Worm (Caenorhabditis elegans) whole organism, late embryonic: ENCODE results near the gene fip-2.

Experiments
- C08G9.2 ChIP-seq: sonication (generic microtip); optimal IDR thresholded peaks from 2 replicates; lab custom pipeline; 2016; ENCODE audit warnings: mild to moderate bottlenecking, missing genetic modification characterization, moderate library complexity, missing compliant biosample characterization
- C38D4.7 ChIP-seq: fragments of 200-800 bp; sonication (Bioruptor generic); optimal IDR thresholded peaks from 2 replicates; lab custom pipeline; 2018; ENCODE audit warnings: mild to moderate bottlenecking, missing genetic modification characterization, moderate library complexity, missing compliant biosample characterization
- K02D7.2 ChIP-seq: sonication (generic microtip); optimal IDR thresholded peaks from 2 replicates; lab custom pipeline; 2017; ENCODE audit warnings: mild to moderate bottlenecking, missing genetic modification characterization, missing compliant biosample characterization
- K09A11.1 ChIP-seq: sonication (generic microtip); optimal IDR thresholded peaks from 2 replicates; lab custom pipeline; 2017; ENCODE audit warnings: antibody characterized with exemption, mild to moderate bottlenecking, missing genetic modification characterization, missing compliant biosample characterization; ENCODE audit not compliant: insufficient read depth
- T23F11.4 ChIP-seq: fragments of 200-800 bp; sonication (Bioruptor generic); optimal IDR thresholded peaks from 2 replicates; lab custom pipeline; 2018; ENCODE audit warnings: mild to moderate bottlenecking, missing genetic modification characterization, missing compliant biosample characterization
- Y22D7AL.16 ChIP-seq: sonication (generic microtip); optimal IDR thresholded peaks from 2 replicates; lab custom pipeline; 2016; ENCODE audit warnings: missing genetic modification characterization, missing compliant biosample characterization
- ahr-1 ChIP-seq: sonication (generic microtip); optimal IDR thresholded peaks from 2 replicates; lab custom pipeline; 2016; ENCODE audit warnings: missing genetic modification characterization, missing compliant biosample characterization
- ama-1 ChIP-seq: fragments of 150-350 bp; optimal IDR thresholded peaks from 2 replicates; lab custom pipeline; 2014
- ceh-18 ChIP-seq: sonication (generic microtip); optimal IDR thresholded peaks from 2 replicates; lab custom pipeline; 2016; ENCODE audit warnings: missing genetic modification characterization, missing compliant biosample characterization
- ceh-19 ChIP-seq: fragments of 200-800 bp; sonication (Bioruptor generic); optimal IDR thresholded peaks from 2 replicates; lab custom pipeline; 2018; ENCODE audit warnings: mild to moderate bottlenecking, missing genetic modification characterization, missing compliant biosample characterization
- ceh-22 ChIP-seq: sonication (generic microtip); optimal IDR thresholded peaks from 2 replicates; lab custom pipeline; 2017; ENCODE audit warnings: missing biosample characterization, missing genetic modification characterization
- ceh-30 ChIP-seq: fragments of 150-350 bp; optimal IDR thresholded peaks from 2 replicates; lab custom pipeline; 2014; ENCODE audit warnings: missing biosample characterization, missing genetic modification characterization
- ceh-31 ChIP-seq: sonication (generic microtip); optimal IDR thresholded peaks from 2 replicates; lab custom pipeline; 2016; ENCODE audit warnings: missing genetic modification characterization, missing compliant biosample characterization
- ceh-34 ChIP-seq: sonication (generic microtip); optimal IDR thresholded peaks from 2 replicates; lab custom pipeline; 2016; ENCODE audit warnings: mild to moderate bottlenecking, missing genetic modification characterization, missing compliant biosample characterization
- ceh-45 ChIP-seq: fragments of 200-800 bp; sonication (Bioruptor generic); IDR thresholded peaks from 2 replicates; pipeline ENCODE4 v1.3.6; 2022; ENCODE audit warnings: missing genetic modification reagents, missing genetic modification characterization, missing compliant biosample characterization
- dve-1 ChIP-seq: sonication (generic microtip); optimal IDR thresholded peaks from 2 replicates; lab custom pipeline; 2017; ENCODE audit warnings: antibody characterized with exemption, mild to moderate bottlenecking, missing genetic modification characterization, missing compliant biosample characterization
- elt-2 ChIP-seq: sonication (generic microtip); optimal IDR thresholded peaks from 2 replicates; lab custom pipeline; 2016; ENCODE audit warnings: missing genetic modification reagents, missing genetic modification characterization, missing compliant biosample characterization
- ets-4 ChIP-seq: sonication (generic microtip); optimal IDR thresholded peaks from 2 replicates; lab custom pipeline; 2016; ENCODE audit warnings: missing genetic modification characterization, missing compliant biosample characterization
- fkh-10 ChIP-seq: fragments of 150-350 bp; optimal IDR thresholded peaks from 2 replicates; lab custom pipeline; 2014; ENCODE audit warnings: missing biosample characterization, missing genetic modification reagents, missing genetic modification characterization
- fkh-6 ChIP-seq: sonication (generic microtip); optimal IDR thresholded peaks from 2 replicates; lab custom pipeline; 2016; ENCODE audit warnings: missing genetic modification characterization, missing compliant biosample characterization
- gmeb-2 ChIP-seq: sonication (generic microtip); optimal IDR thresholded peaks from 2 replicates; lab custom pipeline; 2016; ENCODE audit warnings: missing genetic modification characterization, inconsistent platforms, missing compliant biosample characterization
- hlh-13 ChIP-seq: fragments of 200-800 bp; sonication (Bioruptor generic); optimal IDR thresholded peaks from 2 replicates; lab custom pipeline; 2018; ENCODE audit warnings: mild to moderate bottlenecking, missing genetic modification characterization, missing compliant biosample characterization
- hlh-8 ChIP-seq: sonication (generic microtip); optimal IDR thresholded peaks from 2 replicates; lab custom pipeline; 2016; ENCODE audit warnings: missing genotype, missing genetic modification characterization, missing compliant biosample characterization
- lim-6 ChIP-seq: sonication (generic microtip); optimal IDR thresholded peaks from 2 replicates; lab custom pipeline; 2016; ENCODE audit warnings: missing genetic modification characterization, missing compliant biosample characterization
- nhr-11 ChIP-seq: fragments of 150-350 bp; optimal IDR thresholded peaks from 2 replicates; lab custom pipeline; 2014; ENCODE audit warnings: missing biosample characterization, missing genetic modification characterization
- npax-4 ChIP-seq: sonication (generic microtip); optimal IDR thresholded peaks from 2 replicates; lab custom pipeline; 2016; ENCODE audit warnings: missing genetic modification characterization, missing compliant biosample characterization
- odd-2 ChIP-seq: sonication (generic microtip); optimal IDR thresholded peaks from 2 replicates; lab custom pipeline; 2017; ENCODE audit warnings: antibody characterized with exemption, mild to moderate bottlenecking, missing genetic modification characterization, missing compliant biosample characterization
- pha-2 ChIP-seq: sonication (generic microtip); optimal IDR thresholded peaks from 2 replicates; lab custom pipeline; 2017; ENCODE audit warnings: mild to moderate bottlenecking, missing genetic modification characterization, missing compliant biosample characterization
- pros-1 ChIP-seq: fragments of 150-350 bp; optimal IDR thresholded peaks from 2 replicates; lab custom pipeline; 2014; ENCODE audit warnings: missing biosample characterization, missing genetic modification reagents, missing genetic modification characterization
- sox-2 ChIP-seq: fragments of 200-800 bp; sonication (Bioruptor generic); IDR thresholded peaks from 2 replicates; pipeline ENCODE4 v1.3.6; 2022; ENCODE audit warnings: missing genetic modification reagents, missing genetic modification characterization, missing compliant biosample characterization
- syd-9 ChIP-seq: sonication (generic microtip); optimal IDR thresholded peaks from 2 replicates; lab custom pipeline; 2016; ENCODE audit warnings: mild to moderate bottlenecking, missing genetic modification characterization, moderate library complexity, missing compliant biosample characterization
- tbx-2 ChIP-seq: sonication (generic microtip); optimal IDR thresholded peaks from 2 replicates; lab custom pipeline; 2016; ENCODE audit warnings: missing genetic modification characterization, missing compliant biosample characterization
- ttx-3 ChIP-seq: sonication (generic microtip); optimal IDR thresholded peaks from 2 replicates; lab custom pipeline; 2016; ENCODE audit warnings: missing genetic modification reagents, missing genetic modification characterization, missing compliant biosample characterization
- unc-3 ChIP-seq, 2 experiments: fragments of 200-800 bp in 1 of 2; sonication (Bioruptor generic) in 1 of 2; sonication (generic microtip) in 1 of 2; conservative IDR thresholded peaks in 1 of 2; optimal IDR thresholded peaks in 1 of 2; 2 replicates each; pipeline versions ENCODE4 v1.3.6 to Lab custom; 2016 to 2022; ENCODE audit warnings: missing compliant biosample characterization in 2 of 2, missing genetic modification characterization in 2 of 2, missing genetic modification reagents in 1 of 2
- unc-42 ChIP-seq: sonication (generic microtip); optimal IDR thresholded peaks from 2 replicates; lab custom pipeline; 2016; ENCODE audit warnings: missing genotype, missing genetic modification characterization, missing compliant biosample characterization
- ztf-16 ChIP-seq: sonication (generic microtip); optimal IDR thresholded peaks from 2 replicates; lab custom pipeline; 2017; ENCODE audit warnings: missing genetic modification characterization, missing compliant biosample characterization

Gene fip-2

ce11 chrV:9058627-9059026 is 9.2 kb upstream of the fip-2 start, which contains the start of gene C25E10.11:
TSS of gene C25E10.11 (minus strand) at chrV:9058727.
- TF ChIP-seq syd-9 (tag; lab: Kevin White, UChicago) (no peak), K09A11.1 (tag; lab: Kevin White, UChicago) (no peak), sox-2 (GFP tag; lab: Robert Waterston, UW) (no peak), ceh-30 (tag; lab: Kevin White, UChicago) (no peak), tbx-2 (tag; lab: Kevin White, UChicago) (no peak), ceh-34 (no peak)

DNA sequence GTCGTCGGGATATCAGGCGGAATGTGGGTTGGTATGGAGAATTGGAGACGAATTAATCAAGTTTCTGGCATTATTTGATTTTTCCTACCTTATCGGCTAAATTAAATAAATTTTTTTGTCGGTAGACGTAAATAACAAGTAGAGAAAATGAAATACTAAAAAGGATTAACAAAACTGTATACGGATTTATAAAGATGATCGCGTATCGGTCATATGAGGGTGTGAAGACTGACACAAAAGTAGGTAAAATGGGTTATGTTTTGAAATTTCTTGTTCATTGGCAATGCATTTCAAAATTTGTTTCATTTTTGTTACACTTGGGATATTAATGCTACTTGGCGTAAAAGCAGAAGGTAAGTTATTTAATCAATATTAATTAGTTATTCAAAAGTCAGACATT is 8.3 kb upstream of the fip-2 start, which contains the start of the genes C25E10.16 and C25E10.13:
C25E10.16 (minus strand) TSS at position 101 of the 400 bp plus-strand sequence.
C25E10.13 (plus strand) TSS at position 256 of the 400 bp plus-strand sequence.
- no peak for TF ChIP-seq dve-1
- TF ChIP-seq ceh-34, result no peak
- no peak for TF ChIP-seq Y22D7AL.16 (tag; lab: Kevin White, UChicago)

- TF ChIP-seq elt-2 (no peak), pros-1 (no peak), ama-1 (lab: Kevin White, UChicago) (no peak), unc-42 (tag; lab: Kevin White, UChicago) (no peak), nhr-11 (tag; lab: Kevin White, UChicago) (no peak), hlh-8 (tag; lab: Kevin White, UChicago) (no peak), ceh-22 (no peak), K09A11.1 (tag; lab: Kevin White, UChicago) (no peak)
These were observed 5.4 kb upstream of the fip-2 start, which contains the start of gene C25E10.12 for ce11 chrV:9062341-9062740. TSS of gene C25E10.12 (minus strand) at chrV:9062441.

DNA sequence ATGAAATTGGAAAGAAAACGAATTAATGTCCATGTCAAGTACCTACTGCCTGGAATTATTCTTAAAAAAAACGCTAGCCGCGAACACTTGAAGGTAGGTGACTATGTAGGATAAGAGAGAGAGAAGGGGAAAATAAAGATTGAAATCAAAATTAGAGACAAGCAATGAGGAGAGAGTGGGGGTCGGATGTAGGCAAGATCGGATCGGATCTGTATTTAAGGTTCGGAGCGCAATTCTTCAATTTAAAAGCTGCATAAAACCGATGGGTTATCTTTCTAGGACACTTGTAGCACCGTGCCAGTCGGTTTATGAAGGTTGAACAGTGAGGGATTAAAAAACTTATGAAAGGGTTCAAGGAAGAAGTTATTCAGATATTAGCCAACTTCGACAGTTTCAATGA is 4.6 kb upstream of the fip-2 start:
- TF ChIP-seq ceh-19 (GFP tag; lab: Kevin White, UChicago) (no peak), ceh-18 (tag; lab: Kevin White, UChicago) (no peak), fkh-10 (GFP tag; lab: Kevin White, UChicago) (no peak), sox-2 (GFP tag; lab: Robert Waterston, UW) (no peak), lim-6 (tag; lab: Kevin White, UChicago) (no peak), C08G9.2 (no peak), hlh-13 (GFP tag; lab: Kevin White, UChicago) (no peak), ztf-16 (tag; lab: Kevin White, UChicago) (no peak), ceh-45 (GFP tag; lab: Robert Waterston, UW) (no peak), npax-4 (tag; lab: Kevin White, UChicago) (no peak), unc-3 (GFP tag; conservative IDR thresholded peaks at IDR 0.05; lab: Robert Waterston, UW) (no peak), unc-3 (tag; optimal IDR thresholded peaks at IDR 0.05; lab: Kevin White, UChicago) (no peak), K02D7.2 (tag; lab: Kevin White, UChicago) (no peak), gmeb-2 (tag; lab: Kevin White, UChicago) (no peak), unc-42 (tag; lab: Kevin White, UChicago) (no peak), ets-4 (tag; lab: Kevin White, UChicago) (no peak), odd-2 (tag; lab: Kevin White, UChicago) (no peak), ahr-1 (tag; lab: Kevin White, UChicago) (no peak), pros-1 (no peak)

ce11 chrV:9065001-9065400 is 2.8 kb upstream of the fip-2 start:
- TF ChIP-seq C38D4.7 (GFP tag; lab: Kevin White, UChicago) (no peak), pros-1 (no peak), ttx-3 (tag; lab: Kevin White, UChicago) (no peak), fkh-6 (tag; lab: Kevin White, UChicago) (no peak), nhr-11 (tag; lab: Kevin White, UChicago) (no peak), ama-1 (lab: Kevin White, UChicago) (no peak), ceh-18 (tag; lab: Kevin White, UChicago) (no peak), T23F11.4 (GFP tag; lab: Kevin White, UChicago) (no peak), sox-2 (GFP tag; lab: Robert Waterston, UW) (no peak), ceh-19 (GFP tag; lab: Kevin White, UChicago) (no peak), ceh-31 (tag; lab: Kevin White, UChicago) (no peak), tbx-2 (tag; lab: Kevin White, UChicago) (no peak), pha-2 (tag; lab: Kevin White, UChicago) (no peak), npax-4 (tag; lab: Kevin White, UChicago) (no peak)
- TF ChIP-seq, all 69 proteins: peak for 0
